Fruit fly (Drosophila melanogaster) Kc167 (cell line): ENCODE data around the gene CG17122.

Experiments
- Myc ChIP-seq: fragments of >200 bp; optimal IDR thresholded peaks from 2 replicates; lab custom pipeline; 2017; ENCODE audit warnings: missing external identifiers
- Sin3A ChIP-seq: fragments of >200 bp; optimal IDR thresholded peaks from 2 replicates; lab custom pipeline; 2018; ENCODE audit warnings: missing external identifiers
- h ChIP-seq: fragments of >200 bp; optimal IDR thresholded peaks from 3 replicates; lab custom pipeline; 2018; ENCODE audit warnings: missing external identifiers
- insv ChIP-seq: fragments of >200 bp; optimal IDR thresholded peaks from 3 replicates; lab custom pipeline; 2018; ENCODE audit warnings: missing external identifiers
- psq ChIP-seq: fragments of >200 bp; optimal IDR thresholded peaks from 2 replicates; lab custom pipeline; 2017; ENCODE audit warnings: missing external identifiers
- ttk ChIP-seq: sonication (Bioruptor generic); optimal IDR thresholded peaks from 2 replicates; lab custom pipeline; 2017; ENCODE audit warnings: missing external identifiers

The CG17122 gene

dm6 chr3L:20275235-20275634, at the start of gene CG17122:
TSS of gene CG17122 (minus strand) at chr3L:20275335.
- TF ChIP-seq ttk (lab: Kevin White, UChicago): no peak
- no peak for TF ChIP-seq h (lab: Kevin White, UChicago)
- no peak for TF ChIP-seq psq (lab: Kevin White, UChicago)
- TF ChIP-seq Sin3A (lab: Kevin White, UChicago): no peak
- TF ChIP-seq Myc (lab: Kevin White, UChicago): no peak

dm6 chr3L:20320652-20321051, 45.5 kb upstream of the CG17122 start, which contains the start of gene Spn77Bb:
TSS of gene Spn77Bb (plus strand) at chr3L:20320952.
- no peak for TF ChIP-seq psq (lab: Kevin White, UChicago)
- no peak for TF ChIP-seq ttk (lab: Kevin White, UChicago)
- no peak for TF ChIP-seq Myc (lab: Kevin White, UChicago)
- no peak for TF ChIP-seq Sin3A (lab: Kevin White, UChicago)
- TF ChIP-seq insv (lab: Kevin White, UChicago): no peak
- TF ChIP-seq h (lab: Kevin White, UChicago): no peak

dm6 chr3L:20320044-20320443, 44.9 kb upstream of the CG17122 start:
- TF ChIP-seq Sin3A (lab: Kevin White, UChicago): no peak
- TF ChIP-seq Myc (lab: Kevin White, UChicago): no peak
- no peak for TF ChIP-seq insv (lab: Kevin White, UChicago)
- no peak for TF ChIP-seq ttk (lab: Kevin White, UChicago)
- TF ChIP-seq h (lab: Kevin White, UChicago): no peak
- TF ChIP-seq psq (lab: Kevin White, UChicago): no peak

dm6 chr3L:20317751-20318150, 42.6 kb upstream of the CG17122 start:
- TF ChIP-seq insv (lab: Kevin White, UChicago) (no peak), psq (lab: Kevin White, UChicago) (no peak), h (lab: Kevin White, UChicago) (no peak), Sin3A (lab: Kevin White, UChicago) (no peak), ttk (lab: Kevin White, UChicago) (no peak), Myc (lab: Kevin White, UChicago) (no peak)

dm6 chr3L:20316956-20317589, 41.9 kb upstream of the CG17122 start, which contains the start of gene Spn77Ba:
TSS of gene Spn77Ba (plus strand) at chr3L:20317190.
- TF ChIP-seq insv (lab: Kevin White, UChicago) (no peak), psq (lab: Kevin White, UChicago) (no peak), h (lab: Kevin White, UChicago) (no peak), Sin3A (lab: Kevin White, UChicago) (no peak)

dm6 chr3L:20313469-20313868, 38.3 kb upstream of the CG17122 start, which contains the start of gene alphaSnap:
TSS of gene alphaSnap (plus strand) at chr3L:20313632.
- TF ChIP-seq Myc (lab: Kevin White, UChicago): no peak
- no peak for TF ChIP-seq Sin3A (lab: Kevin White, UChicago)
- no peak for TF ChIP-seq insv (lab: Kevin White, UChicago)
- TF ChIP-seq psq (lab: Kevin White, UChicago): no peak
- TF ChIP-seq ttk (lab: Kevin White, UChicago): no peak
- TF ChIP-seq h (lab: Kevin White, UChicago): no peak

- no peak for TF ChIP-seq Sin3A (lab: Kevin White, UChicago)
- no peak for TF ChIP-seq ttk (lab: Kevin White, UChicago)
- no peak for TF ChIP-seq psq (lab: Kevin White, UChicago)
- no peak for TF ChIP-seq h (lab: Kevin White, UChicago)
- no peak for TF ChIP-seq Myc (lab: Kevin White, UChicago)
- TF ChIP-seq insv (lab: Kevin White, UChicago): peak; percentile 7
Measured at dm6 chr3L:20309758-20310733, 34.9 kb upstream of the CG17122 start.

dm6 chr3L:20309354-20309753, 34.2 kb upstream of the CG17122 start, which contains the start of gene polo:
TSS of gene polo (plus strand) at chr3L:20309654.
- no peak for TF ChIP-seq insv (lab: Kevin White, UChicago)
- no peak for TF ChIP-seq Myc (lab: Kevin White, UChicago)
- no peak for TF ChIP-seq Sin3A (lab: Kevin White, UChicago)
- TF ChIP-seq h (lab: Kevin White, UChicago): no peak
- TF ChIP-seq ttk (lab: Kevin White, UChicago): no peak
- TF ChIP-seq psq (lab: Kevin White, UChicago): no peak

dm6 chr3L:20306142-20306541, 31.0 kb upstream of the CG17122 start, which contains the start of gene CG32225:
TSS of gene CG32225 (minus strand) at chr3L:20306283.
- TF ChIP-seq h (lab: Kevin White, UChicago) (no peak), Myc (lab: Kevin White, UChicago) (no peak), ttk (lab: Kevin White, UChicago) (no peak), Sin3A (lab: Kevin White, UChicago) (no peak), psq (lab: Kevin White, UChicago) (no peak), insv (lab: Kevin White, UChicago) (no peak)

- no peak for TF ChIP-seq Sin3A (lab: Kevin White, UChicago)
- TF ChIP-seq Myc (lab: Kevin White, UChicago): no peak
- TF ChIP-seq h (lab: Kevin White, UChicago): no peak
- no peak for TF ChIP-seq insv (lab: Kevin White, UChicago)
- no peak for TF ChIP-seq ttk (lab: Kevin White, UChicago)
- no peak for TF ChIP-seq psq (lab: Kevin White, UChicago)
Measured at dm6 chr3L:20302081-20302630, 27.0 kb upstream of the CG17122 start, which contains the start of gene Pex23. TSS of gene Pex23 (minus strand) at chr3L:20302141.
